Worm (Caenorhabditis elegans) whole organism, L4/young adult: Measurements from ENCODE around the gene F38A1.6.

Experiments used
- dao-5 ChIP-seq: sonication (generic microtip); optimal IDR thresholded peaks from 2 replicates; lab custom pipeline; 2016; ENCODE audit warnings: missing genotype, missing genetic modification characterization, moderate library complexity, missing compliant biosample characterization
- him-1 ChIP-seq: sonication (generic microtip); optimal IDR thresholded peaks from 2 replicates; lab custom pipeline; 2016; ENCODE audit warnings: missing genotype, missing genetic modification reagents, missing genetic modification characterization, missing compliant biosample characterization

DNA sequence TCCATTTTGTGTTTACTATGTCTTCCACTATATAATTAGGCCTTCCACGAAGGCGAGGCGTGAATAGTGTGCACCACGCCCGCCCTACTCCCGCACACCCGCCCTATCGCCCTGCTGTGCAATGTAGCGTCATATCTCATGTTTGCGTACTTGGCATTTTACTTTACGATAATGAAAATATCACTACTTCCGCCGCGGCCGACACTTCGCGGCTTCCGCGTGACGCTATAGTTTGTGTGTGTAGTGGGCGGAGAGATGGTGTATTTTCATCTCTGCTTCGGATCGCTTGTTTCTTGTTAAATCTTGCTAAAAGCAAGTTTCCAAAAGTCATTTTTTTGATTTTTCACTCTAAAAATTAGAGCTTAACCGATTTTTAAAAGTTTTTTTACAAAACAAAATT, 8.8 kb downstream of the F38A1.6 start:
- TF ChIP-seq dao-5 (no peak), him-1 (no peak)
